Fruit fly (Drosophila melanogaster): Measurements from ENCODE around the gene P5cr.

dm6 chr3R:19027165-19027564, 1.6 kb upstream of the P5cr start, which contains the start of gene NP15.6:
- TF ChIP-seq CG8478 (optimal IDR thresholded peaks at IDR 0.05) = no peak
- TF ChIP-seq CTCF (optimal IDR thresholded peaks at IDR 0.05) = no peak
